Fruit fly (Drosophila melanogaster): ENCODE data around the gene CG14427.

- TF ChIP-seq CG8478 (optimal IDR thresholded peaks at IDR 0.05) = no peak
- no peak for TF ChIP-seq CTCF (optimal IDR thresholded peaks at IDR 0.05)
These were observed 32.7 kb upstream of the CG14427 start for dm6 chrX:7007693-7008092.
